Worm (Caenorhabditis elegans) whole organism, L3 larva: Measurements from ENCODE around the gene arf-1.

Experiments
- aly-2 ChIP-seq: fragments of 150-350 bp; optimal IDR thresholded peaks from 2 replicates; lab custom pipeline; 2014; ENCODE audit warnings: missing biosample characterization, missing genetic modification characterization
- egl-27 ChIP-seq: sonication (generic microtip); optimal IDR thresholded peaks from 4 replicates; lab custom pipeline; 2017; ENCODE audit warnings: missing biosample characterization, missing genetic modification reagents, missing genetic modification characterization
- nhr-11 ChIP-seq: fragments of 150-350 bp; optimal IDR thresholded peaks from 2 replicates; lab custom pipeline; 2014; ENCODE audit warnings: missing biosample characterization, missing genetic modification characterization
- nhr-237 ChIP-seq: fragments of 150-350 bp; optimal IDR thresholded peaks from 2 replicates; lab custom pipeline; 2014; ENCODE audit warnings: missing biosample characterization, missing genetic modification characterization
- nhr-28 ChIP-seq: fragments of 150-350 bp; optimal IDR thresholded peaks from 2 replicates; lab custom pipeline; 2014; ENCODE audit warnings: missing biosample characterization, missing genetic modification characterization
- pha-4 ChIP-seq: fragments of 150-350 bp; optimal IDR thresholded peaks from 2 replicates; lab custom pipeline; 2014; ENCODE audit warnings: missing biosample characterization, missing genetic modification reagents, missing genetic modification characterization
- snpc-4 ChIP-seq: fragments of 150-350 bp; optimal IDR thresholded peaks from 2 replicates; lab custom pipeline; 2014; ENCODE audit warnings: missing biosample characterization, missing genetic modification characterization
- unc-62 ChIP-seq: fragments of 150-350 bp; sonication (generic microtip); optimal IDR thresholded peaks from 4 replicates; lab custom pipeline; 2014; ENCODE audit warnings: missing biosample characterization, missing genetic modification reagents, missing genetic modification characterization

ce11 chrIII:5697963-5698730, 16.5 kb upstream of the arf-1 start, which contains the start of the genes lgg-3 and rgs-5:
- TF ChIP-seq nhr-28 (tag; lab: Kevin White, UChicago) (no peak), nhr-11 (tag; lab: Kevin White, UChicago) (no peak), nhr-237 (no peak), unc-62 (GFP tag; lab: Kevin White, UChicago) (no peak), egl-27 (no peak), pha-4 (peak; percentile 60), aly-2 (tag; lab: Kevin White, UChicago) (no peak), snpc-4 (tag; lab: Kevin White, UChicago) (peak; percentile 79)
